Worm (Caenorhabditis elegans): ENCODE data around the gene F49E12.7.

- no peak for TF ChIP-seq ceh-13 (GFP tag; optimal IDR thresholded peaks at IDR 0.05)
- TF ChIP-seq ceh-36 (tag; optimal IDR thresholded peaks at IDR 0.05) = no peak
- TF ChIP-seq tra-4 (tag; optimal IDR thresholded peaks at IDR 0.05) = no peak
- TF ChIP-seq flt-1 (GFP tag; IDR thresholded peaks at IDR 0.05) = no peak
- TF ChIP-seq tbx-11 (GFP tag; IDR thresholded peaks at IDR 0.05) = no peak
- no peak for TF ChIP-seq sea-1 (GFP tag; conservative IDR thresholded peaks at IDR 0.05)
- TF ChIP-seq tbx-37 (GFP tag; conservative IDR thresholded peaks at IDR 0.05) = no peak
- TF ChIP-seq ama-1 (optimal IDR thresholded peaks at IDR 0.05) = no peak
- no peak for TF ChIP-seq B0310.2 (tag; optimal IDR thresholded peaks at IDR 0.05)
- TF ChIP-seq aly-1 (tag; optimal IDR thresholded peaks at IDR 0.05) = no peak
- TF ChIP-seq hnd-1 (tag; optimal IDR thresholded peaks at IDR 0.05) = no peak
- TF ChIP-seq pes-1 (GFP tag; IDR thresholded peaks at IDR 0.05) = no peak
- no peak for TF ChIP-seq hmg-4 (GFP tag; optimal IDR thresholded peaks at IDR 0.05)
Observed at ce11 chrII:8409538-8409937, 13.6 kb upstream of the F49E12.7 start.

All from whole organism, early embryonic.